Worm (Caenorhabditis elegans) whole organism, L4 larva: Measurements from ENCODE around the gene his-70.

Source experiments
- D1046.2 ChIP-seq: fragments of 200-800 bp; sonication (Bioruptor generic); IDR thresholded peaks from 2 replicates; pipeline ENCODE4 v1.3.6; 2022; ENCODE audit warnings: missing genetic modification characterization, missing compliant biosample characterization
- F49E8.2 ChIP-seq: sonication (generic microtip); optimal IDR thresholded peaks from 2 replicates; lab custom pipeline; 2016; ENCODE audit warnings: missing compliant biosample characterization, mild to moderate bottlenecking, missing genetic modification characterization, borderline replicate concordance
- R02D3.7 ChIP-seq: fragments of 150-350 bp; sonication (generic microtip); optimal IDR thresholded peaks from 3 replicates; lab custom pipeline; 2014; ENCODE audit warnings: missing biosample characterization, missing genetic modification characterization
- Y75B8A.6 ChIP-seq: fragments of 200-800 bp; sonication (Bioruptor generic); IDR thresholded peaks from 2 replicates; pipeline ENCODE4 v1.3.6; 2022; ENCODE audit warnings: missing genetic modification reagents, missing genetic modification characterization, missing compliant biosample characterization
- ZK546.5 ChIP-seq, 2 experiments: sonication (generic microtip); optimal IDR thresholded peaks; 2 replicates each; lab custom pipeline; 2017; ENCODE audit warnings: missing biosample characterization in 2 of 2, missing genetic modification characterization in 2 of 2
- aha-1 ChIP-seq: fragments of 150-350 bp; peaks from one replicate; lab custom pipeline; 2014; ENCODE audit warnings: missing biosample characterization, missing genetic modification characterization
- aly-2 ChIP-seq: sonication (generic microtip); optimal IDR thresholded peaks from 2 replicates; lab custom pipeline; 2018; ENCODE audit warnings: missing biosample characterization, missing genetic modification characterization
- arid-1 ChIP-seq: fragments of 200-800 bp; sonication (Bioruptor generic); conservative IDR thresholded peaks from 2 replicates; pipeline ENCODE4 v1.3.6; 2022; ENCODE audit warnings: missing genetic modification reagents, missing genetic modification characterization, missing compliant biosample characterization
- attf-4 ChIP-seq: sonication (generic microtip); optimal IDR thresholded peaks from 3 replicates; lab custom pipeline; 2017; ENCODE audit warnings: missing biosample characterization, missing genetic modification characterization
- ceh-20 ChIP-seq: fragments of 200-800 bp; sonication (Bioruptor generic); IDR thresholded peaks from 2 replicates; pipeline ENCODE4 v1.3.6; 2022; ENCODE audit warnings: missing genetic modification reagents, missing genetic modification characterization, missing compliant biosample characterization
- ceh-44 ChIP-seq: fragments of 200-800 bp; sonication (Bioruptor generic); IDR thresholded peaks from 2 replicates; pipeline ENCODE4 v1.3.6; 2022; ENCODE audit warnings: missing genetic modification reagents, missing genetic modification characterization, missing compliant biosample characterization
- ces-1 ChIP-seq: fragments of 150-350 bp; sonication (generic microtip); optimal IDR thresholded peaks from 4 replicates; lab custom pipeline; 2014; ENCODE audit warnings: missing biosample characterization, missing genetic modification reagents, missing genetic modification characterization
- daf-16 ChIP-seq, 3 experiments: sonication (generic microtip); optimal IDR thresholded peaks; 2 replicates each; lab custom pipeline; 2016 to 2017; ENCODE audit warnings: missing genetic modification characterization in 3 of 3, missing genetic modification reagents in 3 of 3, mild to moderate bottlenecking in 2 of 3, missing compliant biosample characterization in 2 of 3, missing biosample characterization in 1 of 3, moderate library complexity in 1 of 3
- dmd-6 ChIP-seq: fragments of 200-800 bp; sonication (Bioruptor generic); IDR thresholded peaks from 2 replicates; pipeline ENCODE4 v1.3.6; 2022; ENCODE audit warnings: missing genetic modification reagents, missing genetic modification characterization, missing compliant biosample characterization
- dmd-9 ChIP-seq: fragments of 200-800 bp; sonication (Bioruptor generic); IDR thresholded peaks from 2 replicates; pipeline ENCODE4 v1.3.6; 2022; ENCODE audit warnings: missing genetic modification reagents, missing genetic modification characterization, missing compliant biosample characterization
- dpl-1 ChIP-seq: fragments of 150-350 bp; optimal IDR thresholded peaks from 2 replicates; lab custom pipeline; 2014; ENCODE audit warnings: missing biosample characterization, missing genetic modification reagents, missing genetic modification characterization
- hif-1 ChIP-seq, 2 experiments: sonication (generic microtip); optimal IDR thresholded peaks; 2 replicates each; lab custom pipeline; 2016 to 2017; ENCODE audit warnings: missing compliant biosample characterization in 2 of 2, missing genetic modification characterization in 2 of 2, missing genetic modification reagents in 2 of 2, missing genotype in 2 of 2, mild to moderate bottlenecking in 1 of 2
- hlh-11 ChIP-seq: fragments of 200-800 bp; sonication (Bioruptor generic); optimal IDR thresholded peaks from 2 replicates; lab custom pipeline; 2018; ENCODE audit warnings: mild to moderate bottlenecking, missing genetic modification characterization, missing compliant biosample characterization
- hlh-30 ChIP-seq: sonication (generic microtip); optimal IDR thresholded peaks from 2 replicates; lab custom pipeline; 2017; ENCODE audit warnings: antibody characterized with exemption, mild to moderate bottlenecking, missing genetic modification characterization, missing compliant biosample characterization; ENCODE audit not compliant: insufficient read depth
- hmg-1.1 ChIP-seq: fragments of 200-800 bp; sonication (Bioruptor generic); IDR thresholded peaks from 2 replicates; pipeline ENCODE4 v1.3.6; 2022; ENCODE audit warnings: missing genetic modification reagents, missing genetic modification characterization, missing compliant biosample characterization
- jun-1 ChIP-seq: fragments of 150-350 bp; optimal IDR thresholded peaks from 2 replicates; lab custom pipeline; 2014; ENCODE audit warnings: missing biosample characterization, missing genetic modification reagents, missing genetic modification characterization
- lin-1 ChIP-seq: fragments of 200-800 bp; sonication (Bioruptor generic); IDR thresholded peaks from 2 replicates; pipeline ENCODE4 v1.3.6; 2022; ENCODE audit warnings: missing genetic modification reagents, missing genetic modification characterization, missing compliant biosample characterization
- lin-13 ChIP-seq: fragments of 150-350 bp; optimal IDR thresholded peaks from 2 replicates; lab custom pipeline; 2014; ENCODE audit warnings: missing biosample characterization, missing genetic modification reagents, missing genetic modification characterization
- lin-15B ChIP-seq: fragments of 150-350 bp; sonication (generic microtip); optimal IDR thresholded peaks from 3 replicates; lab custom pipeline; 2014; ENCODE audit warnings: missing biosample characterization, missing genetic modification characterization
- lin-29 ChIP-seq: fragments of 200-800 bp; sonication (Bioruptor generic); IDR thresholded peaks from 2 replicates; pipeline ENCODE4 v1.3.6; 2022; ENCODE audit warnings: missing genetic modification reagents, missing genetic modification characterization, missing compliant biosample characterization
- lin-38 ChIP-seq: fragments of 200-800 bp; sonication (Bioruptor generic); IDR thresholded peaks from 2 replicates; pipeline ENCODE4 v1.3.6; 2022; ENCODE audit warnings: missing genetic modification reagents, missing genetic modification characterization, missing compliant biosample characterization
- lin-39 ChIP-seq: fragments of 150-350 bp; optimal IDR thresholded peaks from 2 replicates; lab custom pipeline; 2014; ENCODE audit warnings: missing biosample characterization, missing genetic modification reagents, missing genetic modification characterization
- lir-3 ChIP-seq: sonication (generic microtip); optimal IDR thresholded peaks from 2 replicates; lab custom pipeline; 2016; ENCODE audit warnings: mild to moderate bottlenecking, missing genetic modification characterization, missing compliant biosample characterization
- lsy-2 ChIP-seq, 2 experiments: fragments of 150-350 bp in 1 of 2; sonication (generic microtip) in 1 of 2; optimal IDR thresholded peaks; 2 replicates each; lab custom pipeline; 2014 to 2017; ENCODE audit warnings: missing biosample characterization in 2 of 2, missing genetic modification characterization in 2 of 2
- madf-9 ChIP-seq: fragments of 200-800 bp; sonication (Bioruptor generic); conservative IDR thresholded peaks from 2 replicates; pipeline ENCODE4 v1.3.6; 2022; ENCODE audit warnings: missing genetic modification reagents, missing genetic modification characterization, missing compliant biosample characterization
- mxl-3 ChIP-seq: fragments of 200-800 bp; sonication (Bioruptor generic); optimal IDR thresholded peaks from 2 replicates; lab custom pipeline; 2018; ENCODE audit warnings: mild to moderate bottlenecking, missing genetic modification characterization, missing compliant biosample characterization
- nhr-11 ChIP-seq: fragments of 150-350 bp; optimal IDR thresholded peaks from 2 replicates; lab custom pipeline; 2014; ENCODE audit warnings: missing biosample characterization, missing genetic modification characterization
- nhr-237 ChIP-seq: sonication (generic microtip); optimal IDR thresholded peaks from 2 replicates; lab custom pipeline; 2017; ENCODE audit warnings: missing biosample characterization, missing genetic modification characterization
- nhr-28 ChIP-seq: fragments of 150-350 bp; optimal IDR thresholded peaks from 2 replicates; lab custom pipeline; 2014; ENCODE audit warnings: missing biosample characterization, missing genetic modification characterization
- nhr-42 ChIP-seq: fragments of 200-800 bp; sonication (Bioruptor generic); IDR thresholded peaks from 2 replicates; pipeline ENCODE4 v1.3.6; 2022; ENCODE audit warnings: missing genetic modification characterization, missing compliant biosample characterization
- nhr-6 ChIP-seq: fragments of 150-350 bp; optimal IDR thresholded peaks from 2 replicates; lab custom pipeline; 2014; ENCODE audit warnings: missing biosample characterization, missing genetic modification characterization
- nhr-76 ChIP-seq: fragments of 150-350 bp; optimal IDR thresholded peaks from 2 replicates; lab custom pipeline; 2014; ENCODE audit warnings: missing biosample characterization, missing genetic modification characterization
- nhr-77 ChIP-seq: fragments of 150-350 bp; optimal IDR thresholded peaks from 2 replicates; lab custom pipeline; 2014; ENCODE audit warnings: missing biosample characterization, missing genetic modification characterization
- pha-4 ChIP-seq, 2 experiments: fragments of 150-350 bp in 1 of 2; fragments of 200-800 bp in 1 of 2; sonication (Bioruptor generic) in 1 of 2; IDR thresholded peaks in 1 of 2; optimal IDR thresholded peaks in 1 of 2; 2 replicates each; pipeline versions ENCODE4 v1.3.6 to Lab custom; 2014 to 2022; ENCODE audit warnings: missing genetic modification characterization in 2 of 2, missing genetic modification reagents in 2 of 2, missing biosample characterization in 1 of 2, missing compliant biosample characterization in 1 of 2
- php-3 ChIP-seq: fragments of 200-800 bp; sonication (Bioruptor generic); IDR thresholded peaks from 2 replicates; pipeline ENCODE4 v1.3.6; 2022; ENCODE audit warnings: missing genetic modification reagents, missing genetic modification characterization, missing compliant biosample characterization
- pqm-1 ChIP-seq: sonication (generic microtip); optimal IDR thresholded peaks from 2 replicates; lab custom pipeline; 2017; ENCODE audit warnings: missing biosample characterization, missing genetic modification characterization
- saeg-2 ChIP-seq: fragments of 200-800 bp; sonication (Bioruptor generic); IDR thresholded peaks from 2 replicates; pipeline ENCODE4 v1.3.6; 2022; ENCODE audit warnings: missing genetic modification reagents, missing genetic modification characterization, missing compliant biosample characterization
- skn-1 ChIP-seq: fragments of 150-350 bp; optimal IDR thresholded peaks from 2 replicates; lab custom pipeline; 2014; ENCODE audit warnings: missing biosample characterization, missing genetic modification characterization
- spr-1 ChIP-seq: sonication (generic microtip); optimal IDR thresholded peaks from 2 replicates; lab custom pipeline; 2016; ENCODE audit warnings: mild to moderate bottlenecking, missing genetic modification characterization, missing compliant biosample characterization
- tra-1 ChIP-seq: fragments of 200-800 bp; sonication (Bioruptor generic); IDR thresholded peaks from 2 replicates; pipeline ENCODE4 v1.3.6; 2022; ENCODE audit warnings: missing genetic modification reagents, missing genetic modification characterization, missing compliant biosample characterization
- unc-130 ChIP-seq: sonication (generic microtip); optimal IDR thresholded peaks from 2 replicates; lab custom pipeline; 2016; ENCODE audit warnings: missing genetic modification reagents, missing genetic modification characterization, missing compliant biosample characterization
- unc-62 ChIP-seq, 3 experiments: fragments of 150-350 bp in 1 of 3; sonication (generic microtip); optimal IDR thresholded peaks in 2 of 3; peaks in 1 of 3; 1 replicate in 1 of 3; 2 replicates in 2 of 3; lab custom pipeline; 2014 to 2017; ENCODE audit warnings: missing biosample characterization in 3 of 3, missing genetic modification characterization in 3 of 3, missing genetic modification reagents in 3 of 3, missing genotype in 1 of 3
- zfp-3 ChIP-seq: fragments of 200-800 bp; sonication (Bioruptor generic); conservative IDR thresholded peaks from 2 replicates; pipeline ENCODE4 v1.3.6; 2022; ENCODE audit warnings: missing genetic modification reagents, missing genetic modification characterization, missing compliant biosample characterization
- zip-11 ChIP-seq: fragments of 200-800 bp; sonication (Bioruptor generic); IDR thresholded peaks from 2 replicates; pipeline ENCODE4 v1.3.6; 2022; ENCODE audit warnings: missing genetic modification characterization, missing compliant biosample characterization

Gene his-70

DNA sequence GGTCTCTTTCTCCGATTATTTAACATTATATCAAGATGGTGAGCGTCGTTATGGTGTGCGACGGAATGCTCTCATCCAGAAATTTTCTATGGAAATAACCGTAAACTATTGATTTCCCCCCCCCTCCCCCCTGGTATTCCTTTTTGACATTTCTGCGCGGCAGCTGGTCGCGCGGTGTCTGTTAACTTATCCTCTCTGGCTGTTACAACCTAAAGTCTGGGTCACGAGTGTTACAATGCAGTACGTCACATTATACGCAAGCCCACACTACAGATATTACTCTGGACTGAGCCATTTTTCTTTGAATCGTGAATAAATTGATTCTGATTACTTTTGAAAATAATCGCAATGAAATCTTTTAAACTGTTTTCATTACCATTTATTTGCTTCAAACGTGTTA is 10.8 kb downstream of the his-70 start:
- TF ChIP-seq zfp-3 (GFP tag; lab: Robert Waterston, UW): no peak

DNA sequence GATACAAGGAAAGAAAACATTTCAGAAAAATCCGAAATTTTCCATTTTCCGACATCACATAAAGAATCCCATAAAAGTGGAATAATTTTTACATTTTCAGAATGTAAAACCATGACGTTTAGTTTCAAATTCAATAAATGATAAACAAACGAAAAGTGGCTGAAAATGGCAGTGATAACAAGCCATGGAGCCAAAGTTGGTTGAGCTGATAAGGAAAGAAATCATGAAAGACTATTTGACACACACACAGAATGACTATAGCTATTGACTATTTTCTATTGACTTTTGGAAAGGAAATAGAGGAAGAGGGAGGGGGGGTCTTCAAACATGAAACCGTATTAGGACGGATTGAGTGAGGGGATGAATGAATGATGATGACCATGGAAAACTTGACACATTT is 20.1 kb downstream of the his-70 start:
- TF ChIP-seq lin-38 (GFP tag; lab: Robert Waterston, UW) (no peak), nhr-42 (no peak), nhr-77 (peak; percentile 27), skn-1 (no peak), nhr-237 (tag; lab: Kevin White, UChicago) (no peak), nhr-11 (tag; lab: Kevin White, UChicago) (no peak), aly-2 (tag; lab: Kevin White, UChicago) (no peak), ces-1 (no peak), arid-1 (GFP tag; lab: Robert Waterston, UW) (no peak), zfp-3 (GFP tag; lab: Robert Waterston, UW) (no peak), ceh-44 (no peak), lir-3 (tag; lab: Kevin White, UChicago) (no peak), mxl-3 (GFP tag; lab: Kevin White, UChicago) (no peak), unc-62 (GFP tag; optimal IDR thresholded peaks at IDR 0.05 in 1 of 2; lab: Kevin White, UChicago) (peak in 1 of 2 experiments; percentile 35), unc-62 (tag; optimal IDR thresholded peaks at IDR 0.05; lab: Kevin White, UChicago) (no peak), lsy-2 (tag; optimal IDR thresholded peaks at IDR 0.05; lab: Kevin White, UChicago) (no peak), madf-9 (no peak), ceh-20 (no peak), R02D3.7 (no peak), jun-1 (no peak), spr-1 (tag; lab: Kevin White, UChicago) (no peak), nhr-28 (tag; lab: Kevin White, UChicago) (peak; percentile 79), lin-29 (GFP tag; lab: Robert Waterston, UW) (no peak), saeg-2 (GFP tag; lab: Robert Waterston, UW) (no peak), Y75B8A.6 (GFP tag; lab: Robert Waterston, UW) (no peak), hif-1 (tag; optimal IDR thresholded peaks at IDR 0.05; lab: Kevin White, UChicago) (no peak), lin-39 (tag; lab: Kevin White, UChicago) (no peak), dpl-1 (GFP tag; lab: Kevin White, UChicago) (no peak), hlh-30 (tag; lab: Kevin White, UChicago) (no peak), tra-1 (GFP tag; lab: Robert Waterston, UW) (no peak), pha-4 (GFP tag; IDR thresholded peaks at IDR 0.05; lab: Robert Waterston, UW) (no peak), pha-4 (tag; optimal IDR thresholded peaks at IDR 0.05; lab: Kevin White, UChicago) (no peak), D1046.2 (GFP tag; lab: Robert Waterston, UW) (no peak), lin-15B (tag; lab: Kevin White, UChicago) (no peak), daf-16 (GFP tag; optimal IDR thresholded peaks at IDR 0.05; lab: Kevin White, UChicago) (no peak), daf-16 (tag; optimal IDR thresholded peaks at IDR 0.05; lab: Kevin White, UChicago) (peak; percentile 91), nhr-76 (tag; lab: Kevin White, UChicago) (no peak), lin-1 (GFP tag; lab: Robert Waterston, UW) (no peak), F49E8.2 (tag; lab: Kevin White, UChicago) (no peak), dmd-6 (peak; percentile 58), hlh-11 (peak; percentile 53), php-3 (no peak), ZK546.5 (tag; optimal IDR thresholded peaks at IDR 0.05; lab: Kevin White, UChicago) (no peak), nhr-6 (no peak), lin-13 (GFP tag; lab: Kevin White, UChicago) (no peak), hmg-1.1 (no peak), dmd-9 (GFP tag; lab: Robert Waterston, UW) (no peak), aha-1 (tag; lab: Kevin White, UChicago) (no peak), pqm-1 (peak; percentile 99), attf-4 (tag; lab: Kevin White, UChicago) (no peak), unc-130 (no peak), zip-11 (GFP tag; lab: Robert Waterston, UW) (no peak)
